Fruit fly (Drosophila melanogaster): ENCODE data around the gene CG12991.

Gene CG12991

dm6 chrX:17636001-17636400, 56.3 kb downstream of the CG12991 start, which contains the start of the genes CG8289 and CG5800 (continued):
- TF ChIP-seq vfl (GFP tag; optimal IDR thresholded peaks at IDR 0.05) (no peak), nerfin-2 (GFP tag; IDR thresholded peaks at IDR 0.05; ENCODE audit: partially characterized antibody) (0 out of 2 replicates have a peak, but pooled peaks have one; percentile 13), Camta (GFP tag; optimal IDR thresholded peaks at IDR 0.05) (no peak), Med (GFP tag) (peak; percentile 59), CG1233 (GFP tag; optimal IDR thresholded peaks at IDR 0.05) (no peak), CG11695 (GFP tag; IDR thresholded peaks at IDR 0.05) (no peak), CG10462 (GFP tag; optimal IDR thresholded peaks at IDR 0.05) (no peak), crol (GFP tag; IDR thresholded peaks at IDR 0.05) (no peak), CG6272 (GFP tag; IDR thresholded peaks at IDR 0.05) (no peak), CG10366 (GFP tag; IDR thresholded peaks at IDR 0.05) (no peak), schlank (tag; optimal IDR thresholded peaks at IDR 0.05) (no peak), sna (GFP tag; IDR thresholded peaks at IDR 0.05; ENCODE audit: partially characterized antibody) (peak; percentile 59), Hmx (GFP tag; optimal IDR thresholded peaks at IDR 0.05) (no peak), CG15696 (tag; optimal IDR thresholded peaks at IDR 0.05) (peak; percentile 20), H15 (GFP tag; IDR thresholded peaks at IDR 0.05) (no peak), Atf3 (GFP tag; optimal IDR thresholded peaks at IDR 0.05) (no peak), E2f1 (GFP tag; IDR thresholded peaks at IDR 0.05) (no peak), ranshi (GFP tag; IDR thresholded peaks at IDR 0.05) (no peak), z (GFP tag; IDR thresholded peaks at IDR 0.05) (no peak), CG16863 (GFP tag; optimal IDR thresholded peaks at IDR 0.05) (no peak), fd64A (GFP tag; optimal IDR thresholded peaks at IDR 0.05) (no peak), CG18764 (GFP tag; optimal IDR thresholded peaks at IDR 0.05) (no peak), CG18476 (GFP tag; optimal IDR thresholded peaks at IDR 0.05) (no peak), CG18011 (GFP tag; optimal IDR thresholded peaks at IDR 0.05) (no peak), row (GFP tag; IDR thresholded peaks at IDR 0.05) (peak; percentile 68), CG13287 (GFP tag; IDR thresholded peaks at IDR 0.05; ENCODE audit: partially characterized antibody) (peak; percentile 83), D (optimal IDR thresholded peaks at IDR 0.05) (no peak), D (GFP tag; optimal IDR thresholded peaks at IDR 0.05) (no peak), CG12104 (GFP tag; optimal IDR thresholded peaks at IDR 0.05) (no peak), Ptx1 (GFP tag; IDR thresholded peaks at IDR 0.05) (0 out of 2 replicates have a peak, but pooled peaks have one; percentile 15), CG4328 (GFP tag; optimal IDR thresholded peaks at IDR 0.05) (no peak), zen2 (GFP tag; IDR thresholded peaks at IDR 0.05; ENCODE audit: partially characterized antibody) (peak; percentile 16; the same call in 1 of the 3 replicates), bcd (GFP tag; optimal IDR thresholded peaks at IDR 0.05) (no peak), fru (optimal IDR thresholded peaks at IDR 0.05) (no peak), maf-S (GFP tag; optimal IDR thresholded peaks at IDR 0.05) (no peak), CG32532 (GFP tag; IDR thresholded peaks at IDR 0.05) (no peak), CG5953 (GFP tag; IDR thresholded peaks at IDR 0.05) (no peak), yki (optimal IDR thresholded peaks at IDR 0.05) (no peak), Asciz (GFP tag; optimal IDR thresholded peaks at IDR 0.05) (no peak), so (GFP tag; IDR thresholded peaks at IDR 0.05) (no peak), CG3407 (GFP tag; optimal IDR thresholded peaks at IDR 0.05) (no peak), CG15514 (GFP tag; optimal IDR thresholded peaks at IDR 0.05) (no peak), onecut (GFP tag; IDR thresholded peaks at IDR 0.05) (no peak), pb (GFP tag; optimal IDR thresholded peaks at IDR 0.05) (no peak), CG7372 (GFP tag; IDR thresholded peaks at IDR 0.05) (no peak), Dll (GFP tag; IDR thresholded peaks at IDR 0.05; ENCODE audit: partially characterized antibody) (peak; percentile 80), psq (GFP tag; optimal IDR thresholded peaks at IDR 0.05) (no peak), CG13123 (GFP tag; optimal IDR thresholded peaks at IDR 0.05) (no peak), NC2α (GFP tag; optimal IDR thresholded peaks at IDR 0.05) (no peak), inv (GFP tag; IDR thresholded peaks at IDR 0.05; ENCODE audit: partially characterized antibody) (peak; percentile 49), bigmax (GFP tag; optimal IDR thresholded peaks at IDR 0.05) (no peak), Blimp-1 (GFP tag; optimal IDR thresholded peaks at IDR 0.05) (no peak), CG15073 (GFP tag; optimal IDR thresholded peaks at IDR 0.05) (no peak)

Measured in whole organism, embryonic.